Worm (Caenorhabditis elegans): Measurements from ENCODE around the gene F16H6.8.
A peak's percentile ranks its signal among the peaks of the same experiment; 100 is the strongest.
"Not testable (repeated sequence)": the region's sequence is repeated elsewhere in the genome, so short reads cannot be mapped to it uniquely, and the experiment has no call there.

F16H6.8 gene

DNA sequence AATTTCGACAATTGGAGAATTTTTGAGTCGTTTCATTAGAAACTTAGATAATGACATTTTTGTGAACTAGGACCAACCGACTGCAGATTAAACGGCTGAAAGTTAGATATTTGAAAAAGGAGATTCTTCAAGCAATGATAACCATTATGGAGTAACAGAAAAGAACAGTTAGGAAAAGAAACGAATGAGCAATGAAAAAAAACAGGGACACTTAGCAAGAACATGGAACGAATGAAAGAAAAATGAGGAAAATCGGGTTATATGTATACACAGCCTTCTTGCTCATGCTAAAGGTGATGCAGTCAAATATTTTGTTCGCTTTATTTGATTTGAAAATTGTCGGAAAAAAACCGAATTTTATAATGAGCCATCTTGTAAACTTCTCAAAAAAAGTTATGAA is 8.3 kb upstream of the F16H6.8 start, which contains the start of gene F16H6.10:
F16H6.10 (minus strand) TSS at position 101 of the 400 bp plus-strand sequence.
- no peak for TF ChIP-seq hmg-1.2 (GFP tag; IDR thresholded peaks at IDR 0.05)

DNA sequence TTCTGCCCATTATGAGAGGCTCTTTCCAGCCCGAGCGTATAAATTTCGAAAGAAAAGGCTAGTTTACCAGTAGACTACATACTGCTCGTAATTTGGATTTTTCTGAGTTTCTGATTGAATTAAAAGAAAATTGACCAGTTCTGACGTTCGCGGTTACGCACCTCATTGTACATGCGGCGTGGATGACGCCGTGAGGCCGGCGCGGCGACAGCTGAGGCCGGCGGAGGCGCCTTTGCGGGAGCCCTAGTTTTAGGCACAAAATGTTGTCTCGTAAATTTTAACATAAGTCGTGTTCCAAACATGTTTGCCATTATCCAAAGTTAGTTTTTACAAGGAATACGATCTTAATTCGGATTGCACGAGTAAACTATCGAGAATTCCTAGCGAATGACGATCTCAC is 709 bp upstream of the F16H6.8 start, which contains the start of gene F16H6.9:
F16H6.9 (plus strand) TSS at position 301 of the 400 bp plus-strand sequence.
- not testable (repeated sequence) for TF ChIP-seq athp-1 (tag; optimal IDR thresholded peaks at IDR 0.05); ztf-3 (GFP tag; optimal IDR thresholded peaks at IDR 0.05); zfh-2 (GFP tag; conservative IDR thresholded peaks at IDR 0.05)

DNA sequence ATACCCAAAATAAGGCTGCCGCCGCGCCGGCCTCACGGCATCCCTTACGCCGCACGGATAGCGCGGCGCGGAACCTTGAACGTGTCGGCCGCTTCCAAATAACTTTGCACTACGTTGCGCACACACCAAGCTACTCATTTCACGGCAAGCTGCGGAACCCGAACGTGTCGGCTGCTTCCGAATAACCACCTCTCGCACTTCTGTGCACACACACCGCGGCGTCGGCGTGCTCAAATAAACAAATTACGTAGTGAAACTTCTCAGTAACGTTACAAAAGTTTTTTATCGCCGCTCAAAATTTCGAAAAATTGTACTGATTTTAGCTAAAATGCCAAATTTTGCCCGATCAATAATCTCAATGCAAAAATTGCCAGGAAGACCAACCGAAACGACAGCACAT is 3.2 kb downstream of the F16H6.8 start:
- TF ChIP-seq zfh-2 (GFP tag; conservative IDR thresholded peaks at IDR 0.05) (0 out of 2 replicates have a peak, but pooled peaks have one; percentile 54), snpc-1.1 (tag; optimal IDR thresholded peaks at IDR 0.05; ENCODE audit: insufficient read depth) (no peak)

DNA sequence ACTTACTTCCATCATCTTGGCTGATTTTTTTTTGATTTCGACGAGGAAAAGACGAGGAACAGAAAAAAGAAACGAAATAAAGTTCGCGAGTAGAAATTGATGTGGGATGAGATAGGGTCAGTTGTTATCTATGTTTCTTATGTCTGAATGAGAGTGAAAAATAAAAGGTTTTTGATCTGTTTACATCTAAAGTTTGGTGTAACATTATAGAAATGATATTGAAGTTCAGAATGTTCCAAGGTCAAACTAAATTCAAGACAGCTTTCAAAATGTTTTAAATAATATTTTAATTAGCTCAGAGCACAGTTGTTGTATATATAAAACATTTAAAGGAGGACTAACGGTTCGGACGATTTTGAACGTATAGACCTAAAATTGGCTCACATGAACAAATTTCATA is 7.0 kb downstream of the F16H6.8 start, which contains the start of gene F16H6.7:
F16H6.7 (minus strand) TSS at position 101 of the 400 bp plus-strand sequence.
- no peak for TF ChIP-seq Y53F4B.3 (GFP tag; IDR thresholded peaks at IDR 0.05)
- TF ChIP-seq lin-40 (tag; optimal IDR thresholded peaks at IDR 0.05), result no peak
- TF ChIP-seq aptf-2 (GFP tag; conservative IDR thresholded peaks at IDR 0.05), result no peak
- no peak for TF ChIP-seq mes-4 (tag; optimal IDR thresholded peaks at IDR 0.05)
- TF ChIP-seq hlh-12 (tag; optimal IDR thresholded peaks at IDR 0.05), result no peak
- no peak for TF ChIP-seq Y67H2A.10 (GFP tag; conservative IDR thresholded peaks at IDR 0.05)
- no peak for TF ChIP-seq hmg-1.2 (GFP tag; IDR thresholded peaks at IDR 0.05)
- no peak for TF ChIP-seq ceh-27 (GFP tag; optimal IDR thresholded peaks at IDR 0.05)
- TF ChIP-seq ztf-26 (tag; optimal IDR thresholded peaks at IDR 0.05), result no peak
- TF ChIP-seq repo-1 (tag; optimal IDR thresholded peaks at IDR 0.05), result no peak
- no peak for TF ChIP-seq bed-2 (GFP tag; IDR thresholded peaks at IDR 0.05)
- no peak for TF ChIP-seq madf-10 (tag; optimal IDR thresholded peaks at IDR 0.05)
- no peak for TF ChIP-seq him-1 (tag; optimal IDR thresholded peaks at IDR 0.05)
- TF ChIP-seq pha-4 (tag; optimal IDR thresholded peaks at IDR 0.05), result no peak
- TF ChIP-seq tlf-1 (GFP tag; optimal IDR thresholded peaks at IDR 0.05), result no peak
- no peak for TF ChIP-seq F37B4.10 (GFP tag; IDR thresholded peaks at IDR 0.05)
- no peak for TF ChIP-seq F57A8.1 (GFP tag; optimal IDR thresholded peaks at IDR 0.05)
- TF ChIP-seq ceh-40 (GFP tag; IDR thresholded peaks at IDR 0.05), result no peak
- TF ChIP-seq rcor-1 (GFP tag; IDR thresholded peaks at IDR 0.05), result no peak
- no peak for TF ChIP-seq nhr-80 (tag; optimal IDR thresholded peaks at IDR 0.05)

DNA sequence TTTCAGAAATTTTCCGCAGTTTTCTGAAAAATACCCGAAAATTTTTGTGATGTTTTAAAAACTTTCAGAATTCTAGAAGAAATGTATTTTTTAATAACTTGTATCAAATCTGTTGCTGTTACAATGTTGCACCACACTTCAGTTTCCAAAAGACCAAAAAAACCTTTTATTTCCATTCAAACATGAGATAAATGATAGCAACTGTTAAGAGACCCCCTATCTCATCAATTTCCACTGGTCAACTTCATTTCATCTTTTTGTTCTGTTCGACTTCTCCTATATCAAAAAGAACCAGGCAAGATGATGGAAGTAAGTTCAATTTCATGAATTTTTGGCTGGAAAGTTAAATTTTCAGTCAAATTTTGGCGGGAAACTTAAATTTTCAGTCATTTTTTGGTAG is 17.7 kb downstream of the F16H6.8 start, which contains the start of gene F16H6.4:
F16H6.4 (plus strand) TSS at position 301 of the 400 bp plus-strand sequence.
- TF ChIP-seq bed-1 (GFP tag; IDR thresholded peaks at IDR 0.05) (no peak), efl-1 (GFP tag; optimal IDR thresholded peaks at IDR 0.05) (no peak), athp-1 (tag; optimal IDR thresholded peaks at IDR 0.05) (no peak), ceh-40 (GFP tag; IDR thresholded peaks at IDR 0.05) (no peak), Y67H2A.10 (GFP tag; conservative IDR thresholded peaks at IDR 0.05) (no peak)

DNA sequence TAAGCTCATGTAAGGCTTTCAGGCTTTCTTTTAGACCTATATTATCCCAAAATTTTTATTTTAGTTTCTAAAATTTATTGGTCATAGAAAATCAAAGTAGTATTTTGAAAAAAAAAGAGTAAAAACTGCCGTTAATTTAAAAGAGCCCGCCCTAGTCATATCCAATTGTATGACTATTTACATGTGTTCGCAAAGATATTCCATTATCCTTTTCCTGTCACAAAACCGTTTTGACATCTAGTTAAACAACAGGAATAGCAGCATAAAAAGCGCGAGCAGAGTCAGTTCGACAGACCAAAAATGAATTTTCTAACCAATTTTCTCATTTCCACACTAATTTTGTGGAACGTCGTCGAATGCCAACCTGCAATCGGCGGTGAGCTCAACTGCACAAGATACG is 21.1 kb downstream of the F16H6.8 start, which contains the start of gene F16H6.3:
F16H6.3 (plus strand) TSS at position 301 of the 400 bp plus-strand sequence.
- TF ChIP-seq Y56A3A.18 (GFP tag; IDR thresholded peaks at IDR 0.05) (no peak), egl-44 (GFP tag; IDR thresholded peaks at IDR 0.05) (no peak), die-1 (tag; optimal IDR thresholded peaks at IDR 0.05) (no peak), dpff-1 (tag; optimal IDR thresholded peaks at IDR 0.05) (no peak), snpc-4 (GFP tag; optimal IDR thresholded peaks at IDR 0.05) (no peak), snpc-4 (tag; optimal IDR thresholded peaks at IDR 0.05) (no peak), athp-1 (tag; optimal IDR thresholded peaks at IDR 0.05) (no peak)
